Fruit fly (Drosophila melanogaster): Measurements from ENCODE around the gene alpha-Est6.

The alpha-Est6 gene

DNA sequence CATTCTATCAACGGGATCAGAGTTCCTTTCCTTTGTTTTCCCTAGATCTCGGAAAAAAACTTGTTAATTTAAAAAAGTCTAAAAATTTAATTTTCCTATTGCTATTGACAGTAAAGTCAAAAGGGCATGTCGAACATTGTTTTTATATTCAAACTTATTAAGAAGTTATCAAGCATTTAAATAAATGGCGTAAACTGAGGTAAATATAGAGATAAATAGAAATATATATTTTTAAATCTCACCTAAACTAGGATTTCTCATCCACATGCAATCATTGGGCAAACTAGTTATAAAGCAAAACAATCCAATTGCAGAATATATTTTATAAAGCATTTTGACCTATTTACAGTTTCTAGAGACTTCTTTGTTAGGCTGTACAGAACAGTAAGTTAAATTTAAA is 9.2 kb downstream of the alpha-Est6 start, which contains the start of gene Ubc84D:
Ubc84D (minus strand) TSS at position 101 of the 400 bp plus-strand sequence.
- TF ChIP-seq CG8924 (tag; optimal IDR thresholded peaks at IDR 0.05) (no peak), sens (GFP tag) (peak; percentile 16), CG6272 (GFP tag; IDR thresholded peaks at IDR 0.05) (no peak)

DNA sequence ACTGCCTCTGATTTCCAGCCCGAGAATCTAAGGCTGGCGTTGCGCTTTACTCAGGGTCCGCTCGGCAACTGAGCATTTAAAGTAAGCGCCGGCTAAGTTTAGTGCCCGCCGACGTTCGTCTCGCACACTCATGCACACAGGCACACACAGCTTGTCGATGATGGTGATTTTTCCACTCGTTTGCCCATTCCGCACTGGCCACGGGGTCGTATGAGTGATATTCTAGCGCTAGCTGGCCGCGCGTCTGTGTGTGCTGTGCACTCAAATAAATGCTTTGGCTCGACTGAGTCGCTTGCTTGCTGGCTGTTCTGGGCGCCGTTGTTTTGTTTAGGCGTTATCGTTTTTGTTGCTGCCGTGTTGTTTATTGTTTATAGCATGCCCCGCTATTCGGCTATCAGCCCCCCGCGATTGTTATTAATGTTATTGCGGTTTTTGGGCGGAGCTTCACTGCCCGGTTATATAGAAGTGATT is 12.9 kb downstream of the alpha-Est6 start, which contains the start of gene alpha-Est8:
alpha-Est8 (minus strand) TSS at position 72 of the 471 bp plus-strand sequence.
- TF ChIP-seq ind (GFP tag; optimal IDR thresholded peaks at IDR 0.05) = no peak
- peak; percentile 39 for TF ChIP-seq CG6765 (GFP tag; optimal IDR thresholded peaks at IDR 0.05)
- peak; percentile 77 for TF ChIP-seq sd (tag; optimal IDR thresholded peaks at IDR 0.05)
- TF ChIP-seq sna (GFP tag; IDR thresholded peaks at IDR 0.05; ENCODE audit: partially characterized antibody) = 0 out of 2 replicates have a peak, but pooled peaks have one; percentile 22
- TF ChIP-seq CG34224 (GFP tag; IDR thresholded peaks at IDR 0.05; ENCODE audit: partially characterized antibody) = peak; percentile 55; the same call in 2 of the 3 replicates
- no peak for TF ChIP-seq Lhr (GFP tag; optimal IDR thresholded peaks at IDR 0.05)
- TF ChIP-seq amos (GFP tag; IDR thresholded peaks at IDR 0.05; ENCODE audit: partially characterized antibody) = peak; percentile 55; the same call in 1 of the 2 replicates
- no peak for TF ChIP-seq gce (GFP tag; IDR thresholded peaks at IDR 0.05)
- peak; percentile 15 for TF ChIP-seq CG12299 (tag; optimal IDR thresholded peaks at IDR 0.05)
- 0 out of 3 replicates have a peak, but pooled peaks have one; percentile 63 for TF ChIP-seq CG11456 (GFP tag; IDR thresholded peaks at IDR 0.05)
- peak; percentile 22 for TF ChIP-seq grau (tag; optimal IDR thresholded peaks at IDR 0.05)
- no peak for TF ChIP-seq trh (GFP tag; optimal IDR thresholded peaks at IDR 0.05)
- peak; percentile 32 for TF ChIP-seq CG15269 (tag; optimal IDR thresholded peaks at IDR 0.05)
- TF ChIP-seq Aef1 (GFP tag; IDR thresholded peaks at IDR 0.05) = peak; percentile 39
- peak; percentile 58 for TF ChIP-seq B-H2 (GFP tag; optimal IDR thresholded peaks at IDR 0.05)
- peak; percentile 52 for TF ChIP-seq lab (GFP tag; optimal IDR thresholded peaks at IDR 0.05)
- peak; percentile 3 for TF ChIP-seq CG3995 (GFP tag; optimal IDR thresholded peaks at IDR 0.05)
- TF ChIP-seq CG13894 (tag; optimal IDR thresholded peaks at IDR 0.05) = peak; percentile 62
- TF ChIP-seq Jarid2 (GFP tag; optimal IDR thresholded peaks at IDR 0.05) = peak; percentile 54
- TF ChIP-seq chinmo (GFP tag; IDR thresholded peaks at IDR 0.05; ENCODE audit: partially characterized antibody) = peak; percentile 91; the same call in 3 of the 4 replicates
- TF ChIP-seq z (GFP tag; IDR thresholded peaks at IDR 0.05) = peak; percentile 97
- TF ChIP-seq CG18262 (tag; optimal IDR thresholded peaks at IDR 0.05) = no peak
- TF ChIP-seq nerfin-2 (GFP tag; IDR thresholded peaks at IDR 0.05; ENCODE audit: partially characterized antibody) = 0 out of 2 replicates have a peak, but pooled peaks have one; percentile 16
- peak; percentile 88 for TF ChIP-seq Hey (tag; optimal IDR thresholded peaks at IDR 0.05)
- peak; percentile 61 for TF ChIP-seq cg (GFP tag; optimal IDR thresholded peaks at IDR 0.05)
- TF ChIP-seq CG1529 (GFP tag; optimal IDR thresholded peaks at IDR 0.05) = no peak
- TF ChIP-seq unpg (GFP tag; optimal IDR thresholded peaks at IDR 0.05) = peak; percentile 29
- TF ChIP-seq tna (GFP tag; IDR thresholded peaks at IDR 0.05; ENCODE audit: partially characterized antibody) = peak; percentile 47; the same call in 1 of the 2 replicates
- TF ChIP-seq mirr (GFP tag; optimal IDR thresholded peaks at IDR 0.05) = peak; percentile 75
- TF ChIP-seq CG6854 (GFP tag; optimal IDR thresholded peaks at IDR 0.05) = peak; percentile 2
- no peak for TF ChIP-seq CG4854 (GFP tag; optimal IDR thresholded peaks at IDR 0.05)
- peak; percentile 1 for TF ChIP-seq scrt (GFP tag; optimal IDR thresholded peaks at IDR 0.05)
- TF ChIP-seq CG8089 (GFP tag; optimal IDR thresholded peaks at IDR 0.05) = no peak
- peak; percentile 84 for TF ChIP-seq CG34376 (GFP tag; optimal IDR thresholded peaks at IDR 0.05)
- TF ChIP-seq ftz-f1 (GFP tag; optimal IDR thresholded peaks at IDR 0.05) = peak; percentile 13
- TF ChIP-seq MBD-R2 (GFP tag; IDR thresholded peaks at IDR 0.05) = 0 out of 2 replicates have a peak, but pooled peaks have one; percentile 23
- TF ChIP-seq CG32532 (GFP tag; IDR thresholded peaks at IDR 0.05) = peak; percentile 43; the same call in 1 of the 2 replicates
- TF ChIP-seq CG2199 (GFP tag; IDR thresholded peaks at IDR 0.05) = 0 out of 3 replicates have a peak, but pooled peaks have one; percentile 55
- no peak for TF ChIP-seq CG1602 (GFP tag; optimal IDR thresholded peaks at IDR 0.05)
- no peak for TF ChIP-seq ro (GFP tag; IDR thresholded peaks at IDR 0.05)
- peak; percentile 7 for TF ChIP-seq CG7987 (GFP tag; optimal IDR thresholded peaks at IDR 0.05)
- no peak for TF ChIP-seq ssp (GFP tag; IDR thresholded peaks at IDR 0.05)
- TF ChIP-seq HLH4C (GFP tag; IDR thresholded peaks at IDR 0.05; ENCODE audit: partially characterized antibody) = no peak
- peak; percentile 35 for TF ChIP-seq Fer1 (GFP tag; optimal IDR thresholded peaks at IDR 0.05)
